Fruit fly (Drosophila melanogaster) whole organism, pupa: Measurements from ENCODE around the gene CG3708.

Experiments
- CG10348 ChIP-seq: fragments of 200-800 bp; sonication (Bioruptor generic); IDR thresholded peaks from 2 replicates; pipeline ENCODE4 v1.3.6; 2022; ENCODE audit warnings: missing biosample characterization, missing genetic modification characterization
- CG12605 ChIP-seq: fragments of 200-800 bp; sonication (Bioruptor generic); IDR thresholded peaks from 2 replicates; pipeline ENCODE4 v1.3.6; 2022; ENCODE audit warnings: missing biosample characterization, missing genetic modification characterization
- CG13204 ChIP-seq: fragments of 200-800 bp; sonication (Bioruptor generic); optimal IDR thresholded peaks from 2 replicates; lab custom pipeline; 2018; ENCODE audit warnings: missing biosample characterization, mild to moderate bottlenecking, missing genetic modification characterization, moderate library complexity
- CG14655 ChIP-seq: fragments of 200-800 bp; sonication (Bioruptor generic); optimal IDR thresholded peaks from 3 replicates; lab custom pipeline; 2017; ENCODE audit warnings: mild to moderate bottlenecking, missing biosample characterization, missing genetic modification reagents, missing genetic modification characterization
- CG15710 ChIP-seq: fragments of 200-800 bp; sonication (Bioruptor generic); optimal IDR thresholded peaks from 2 replicates; lab custom pipeline; 2018; ENCODE audit warnings: missing biosample characterization, mild to moderate bottlenecking, missing genetic modification characterization, moderate library complexity
- CG17806 ChIP-seq: fragments of 200-800 bp; sonication (Bioruptor generic); optimal IDR thresholded peaks from 2 replicates; lab custom pipeline; 2018; ENCODE audit warnings: missing biosample characterization, mild to moderate bottlenecking, missing genetic modification characterization, moderate library complexity
- CG32121 ChIP-seq: fragments of 200-800 bp; sonication (Bioruptor generic); IDR thresholded peaks from 2 replicates; pipeline ENCODE4 v1.3.6; 2022; ENCODE audit warnings: missing biosample characterization, missing genetic modification characterization
- CG34367 ChIP-seq: fragments of 200-800 bp; sonication (Bioruptor generic); optimal IDR thresholded peaks from 2 replicates; lab custom pipeline; 2018; ENCODE audit warnings: missing biosample characterization, mild to moderate bottlenecking, missing genetic modification characterization
- CG4496 ChIP-seq: fragments of 200-800 bp; sonication (Bioruptor generic); IDR thresholded peaks from 3 replicates; pipeline ENCODE4 v1.3.6; 2022; ENCODE audit warnings: missing biosample characterization, missing genetic modification characterization
- CG8301 ChIP-seq: fragments of 200-800 bp; sonication (Bioruptor generic); optimal IDR thresholded peaks from 2 replicates; lab custom pipeline; 2018; ENCODE audit warnings: missing biosample characterization, mild to moderate bottlenecking, missing genetic modification characterization
- CG9948 ChIP-seq: fragments of 200-800 bp; sonication (Bioruptor generic); optimal IDR thresholded peaks from 2 replicates; lab custom pipeline; 2018; ENCODE audit warnings: missing biosample characterization, mild to moderate bottlenecking, missing genetic modification characterization, moderate library complexity
- D1 ChIP-seq: fragments of 200-800 bp; sonication (Bioruptor generic); optimal IDR thresholded peaks from 2 replicates; lab custom pipeline; 2018; ENCODE audit warnings: missing biosample characterization, mild to moderate bottlenecking, missing genetic modification characterization, moderate library complexity
- EcR ChIP-seq: fragments of 200-800 bp; sonication (Bioruptor generic); optimal IDR thresholded peaks from 3 replicates; lab custom pipeline; 2019; ENCODE audit warnings: missing biosample characterization, missing genetic modification characterization, mild to moderate bottlenecking, moderate library complexity, missing genetic modification reagents
- Ets98B ChIP-seq: fragments of 200-800 bp; sonication (Bioruptor generic); IDR thresholded peaks from 2 replicates; pipeline ENCODE4 v1.3.6; 2022; ENCODE audit warnings: missing biosample characterization, missing genetic modification characterization
- Pif1A ChIP-seq: fragments of 200-800 bp; sonication (Bioruptor generic); optimal IDR thresholded peaks from 3 replicates; lab custom pipeline; 2016; ENCODE audit warnings: missing biosample characterization, missing genetic modification characterization
- Pif1B ChIP-seq: fragments of 200-800 bp; sonication (Bioruptor generic); optimal IDR thresholded peaks from 3 replicates; lab custom pipeline; 2016; ENCODE audit warnings: missing biosample characterization, missing genetic modification characterization
- Snoo ChIP-seq: fragments of 200-800 bp; sonication (Bioruptor generic); optimal IDR thresholded peaks from 3 replicates; lab custom pipeline; 2017; ENCODE audit warnings: missing biosample characterization, mild to moderate bottlenecking, missing genetic modification characterization, inconsistent platforms
- fd96Ca ChIP-seq: fragments of 200-800 bp; sonication (Bioruptor generic); IDR thresholded peaks from 3 replicates; pipeline ENCODE4 v1.3.6; 2022; ENCODE audit warnings: missing biosample characterization, missing genetic modification characterization
- gl ChIP-seq: fragments of 200-800 bp; sonication (Bioruptor generic); optimal IDR thresholded peaks from 2 replicates; lab custom pipeline; 2018; ENCODE audit warnings: missing biosample characterization, mild to moderate bottlenecking, missing genetic modification characterization
- rn ChIP-seq: fragments of 200-800 bp; sonication (Bioruptor generic); IDR thresholded peaks from 2 replicates; pipeline ENCODE4 v1.3.6; 2022; ENCODE audit warnings: missing biosample characterization, missing genetic modification characterization

The CG3708 gene

DNA sequence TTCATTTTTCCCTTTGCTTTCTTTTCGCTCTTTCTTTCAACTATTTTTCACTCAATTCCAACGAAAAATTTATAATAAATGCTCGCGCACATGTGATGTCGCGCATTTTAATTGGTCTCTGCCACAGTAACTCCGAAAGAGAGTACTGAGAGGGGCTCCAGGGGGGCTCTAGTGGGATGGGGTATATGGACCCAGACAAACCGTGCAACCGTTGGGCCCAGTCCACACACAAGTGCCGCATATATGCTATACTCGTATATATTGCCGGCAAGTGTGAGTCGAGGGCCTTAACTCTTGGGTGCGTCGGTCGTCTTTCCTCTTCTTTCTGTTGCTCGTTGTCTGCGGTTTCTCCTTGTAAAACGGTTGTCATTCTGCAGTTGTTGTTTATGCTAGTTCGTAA lies 31.5 kb downstream of the CG3708 start:
- TF ChIP-seq Ets98B (GFP tag; lab: Robert Waterston, UW) (peak; percentile 46), Pif1B (GFP tag; lab: Kevin White, UChicago) (peak; percentile 47), CG15710 (tag; lab: Kevin White, UChicago) (no peak), EcR (GFP tag; lab: Kevin White, UChicago) (peak; percentile 81), CG17806 (tag; lab: Kevin White, UChicago) (peak; percentile 19), CG12605 (GFP tag; lab: Robert Waterston, UW) (0 out of 2 replicates have a peak, but pooled peaks have one; percentile 24)

DNA sequence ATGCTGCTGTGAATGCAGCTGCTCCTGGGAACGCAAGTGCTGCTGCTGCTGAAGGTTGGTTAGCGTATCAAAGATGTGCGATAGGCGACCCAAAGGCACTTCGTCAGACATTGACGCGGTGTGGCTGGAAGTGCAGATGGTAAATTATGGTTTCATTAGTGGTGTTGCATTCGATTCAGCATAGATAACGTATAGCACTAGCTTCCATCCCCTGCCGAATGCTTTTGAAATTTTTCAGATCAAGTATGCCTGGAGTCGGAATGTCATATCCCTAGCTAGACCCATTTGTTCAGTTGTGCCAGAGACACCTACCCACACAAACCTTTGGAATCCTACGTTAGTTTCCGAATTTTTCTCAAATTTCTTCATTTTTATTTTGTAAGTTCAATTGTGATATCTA lies 35.7 kb downstream of the CG3708 start, which contains the start of gene CG11663:
CG11663 (plus strand) TSS at position 301 of the 400 bp plus-strand sequence.
- TF ChIP-seq CG17806 (tag; lab: Kevin White, UChicago) (no peak), CG12605 (GFP tag; lab: Robert Waterston, UW) (no peak), fd96Ca (no peak), EcR (GFP tag; lab: Kevin White, UChicago) (no peak), gl (tag; lab: Kevin White, UChicago) (no peak), D1 (no peak), CG15710 (tag; lab: Kevin White, UChicago) (no peak), Snoo (tag; lab: Kevin White, UChicago) (no peak), rn (no peak), CG14655 (GFP tag; lab: Kevin White, UChicago) (no peak), Pif1A (GFP tag; lab: Kevin White, UChicago) (no peak), CG10348 (no peak), CG4496 (no peak), CG13204 (GFP tag; lab: Kevin White, UChicago) (no peak), CG34367 (tag; lab: Kevin White, UChicago) (no peak), Ets98B (GFP tag; lab: Robert Waterston, UW) (no peak), CG8301 (tag; lab: Kevin White, UChicago) (no peak), CG32121 (no peak), CG9948 (no peak), Pif1B (GFP tag; lab: Kevin White, UChicago) (no peak)
